Worm (Caenorhabditis elegans) whole organism, L4 larva: ENCODE measurements around the gene T18D3.9.

ENCODE experiments used
- ceh-62 ChIP-seq: sonication (generic microtip); optimal IDR thresholded peaks from 2 replicates; lab custom pipeline; 2017; ENCODE audit warnings: missing biosample characterization, missing genetic modification characterization
- lsy-2 ChIP-seq, 2 experiments: fragments of 150-350 bp in 1 of 2; sonication (generic microtip) in 1 of 2; optimal IDR thresholded peaks; 2 replicates each; lab custom pipeline; 2014 to 2017; ENCODE audit warnings: missing biosample characterization in 2 of 2, missing genetic modification characterization in 2 of 2
- nhr-10 ChIP-seq: fragments of 150-350 bp; optimal IDR thresholded peaks from 2 replicates; lab custom pipeline; 2014; ENCODE audit warnings: missing biosample characterization, missing genetic modification characterization
- nhr-77 ChIP-seq: fragments of 150-350 bp; optimal IDR thresholded peaks from 2 replicates; lab custom pipeline; 2014; ENCODE audit warnings: missing biosample characterization, missing genetic modification characterization
- pqm-1 ChIP-seq: sonication (generic microtip); optimal IDR thresholded peaks from 2 replicates; lab custom pipeline; 2017; ENCODE audit warnings: missing biosample characterization, missing genetic modification characterization
- rbr-2 ChIP-seq: sonication (generic microtip); optimal IDR thresholded peaks from 2 replicates; lab custom pipeline; 2016; ENCODE audit warnings: missing genotype, missing genetic modification characterization, missing compliant biosample characterization

DNA sequence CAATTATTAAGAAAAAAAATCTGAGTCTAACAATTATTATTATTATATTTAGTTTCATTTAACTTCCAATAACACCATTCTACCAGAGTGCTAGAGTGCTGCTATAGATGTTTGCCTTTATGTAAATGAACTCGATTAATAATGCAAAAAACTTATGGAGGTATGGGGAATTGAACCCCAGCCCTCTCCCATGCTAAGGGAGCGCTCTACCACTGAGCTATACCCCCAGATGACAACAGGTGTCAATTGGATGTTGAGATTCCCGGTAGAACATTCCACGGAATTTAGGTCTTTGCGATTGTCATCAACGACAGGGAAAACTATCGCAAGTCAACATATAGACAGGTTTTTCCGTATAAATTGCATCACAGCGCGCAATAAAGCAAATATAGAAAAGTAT lies 3.8 kb upstream of the T18D3.9 start:
- peak; percentile 5 for TF ChIP-seq nhr-10 (tag; lab: Kevin White, UChicago)
- no peak for TF ChIP-seq ceh-62 (tag; lab: Kevin White, UChicago)
- no peak for TF ChIP-seq lsy-2 (tag; optimal IDR thresholded peaks at IDR 0.05; lab: Kevin White, UChicago)
- TF ChIP-seq nhr-77 (tag; lab: Kevin White, UChicago), result peak; percentile 19
- no peak for TF ChIP-seq pqm-1 (tag; lab: Kevin White, UChicago)
- TF ChIP-seq rbr-2, result no peak
